Worm (Caenorhabditis elegans) whole organism, L4 larva: ENCODE results near the gene T28A8.4.

Experiments used
- Y48G9A.11 ChIP-seq: fragments of 200-800 bp; sonication (Bioruptor generic); IDR thresholded peaks from 2 replicates; pipeline ENCODE4 v1.3.6; 2022; ENCODE audit warnings: missing genetic modification reagents, missing genetic modification characterization, missing compliant biosample characterization
- aha-1 ChIP-seq: fragments of 150-350 bp; peaks from one replicate; lab custom pipeline; 2014; ENCODE audit warnings: missing biosample characterization, missing genetic modification characterization
- ama-1 ChIP-seq: fragments of 150-350 bp; optimal IDR thresholded peaks from 2 replicates; lab custom pipeline; 2014; ENCODE audit warnings: inconsistent platforms, mixed read lengths
- arid-1 ChIP-seq: fragments of 200-800 bp; sonication (Bioruptor generic); conservative IDR thresholded peaks from 2 replicates; pipeline ENCODE4 v1.3.6; 2022; ENCODE audit warnings: missing genetic modification reagents, missing genetic modification characterization, missing compliant biosample characterization
- ceh-32 ChIP-seq: sonication (generic microtip); optimal IDR thresholded peaks from 2 replicates; lab custom pipeline; 2016; ENCODE audit warnings: mild to moderate bottlenecking, missing genetic modification characterization, missing compliant biosample characterization; ENCODE audit not compliant: poor library complexity
- ctbp-1 ChIP-seq: fragments of 200-800 bp; sonication (Bioruptor generic); IDR thresholded peaks from 2 replicates; pipeline ENCODE4 v1.3.6; 2022; ENCODE audit warnings: missing genetic modification reagents, missing genetic modification characterization, missing compliant biosample characterization
- daf-12 ChIP-seq: fragments of 150-350 bp; optimal IDR thresholded peaks from 2 replicates; lab custom pipeline; 2014; ENCODE audit warnings: missing biosample characterization, missing genetic modification reagents, missing genetic modification characterization
- daf-16 ChIP-seq, 3 experiments: sonication (generic microtip); optimal IDR thresholded peaks; 2 replicates each; lab custom pipeline; 2016 to 2017; ENCODE audit warnings: missing genetic modification characterization in 3 of 3, missing genetic modification reagents in 3 of 3, mild to moderate bottlenecking in 2 of 3, missing compliant biosample characterization in 2 of 3, missing biosample characterization in 1 of 3, moderate library complexity in 1 of 3
- daf-19 ChIP-seq: fragments of 200-800 bp; sonication (Bioruptor generic); conservative IDR thresholded peaks from 2 replicates; pipeline ENCODE4 v1.3.6; 2022; ENCODE audit warnings: missing genetic modification characterization, missing compliant biosample characterization
- daf-8 ChIP-seq: fragments of 200-800 bp; sonication (Bioruptor generic); IDR thresholded peaks from 2 replicates; pipeline ENCODE4 v1.3.6; 2022; ENCODE audit warnings: missing genetic modification characterization, missing compliant biosample characterization
- dmd-6 ChIP-seq: fragments of 200-800 bp; sonication (Bioruptor generic); IDR thresholded peaks from 2 replicates; pipeline ENCODE4 v1.3.6; 2022; ENCODE audit warnings: missing genetic modification reagents, missing genetic modification characterization, missing compliant biosample characterization
- dmd-9 ChIP-seq: fragments of 200-800 bp; sonication (Bioruptor generic); IDR thresholded peaks from 2 replicates; pipeline ENCODE4 v1.3.6; 2022; ENCODE audit warnings: missing genetic modification reagents, missing genetic modification characterization, missing compliant biosample characterization
- dpl-1 ChIP-seq: fragments of 150-350 bp; optimal IDR thresholded peaks from 2 replicates; lab custom pipeline; 2014; ENCODE audit warnings: missing biosample characterization, missing genetic modification reagents, missing genetic modification characterization
- dve-1 ChIP-seq: sonication (generic microtip); optimal IDR thresholded peaks from 2 replicates; lab custom pipeline; 2017; ENCODE audit warnings: antibody characterized with exemption, mild to moderate bottlenecking, missing genetic modification characterization, missing compliant biosample characterization; ENCODE audit not compliant: insufficient read depth
- gei-8 ChIP-seq: fragments of 200-800 bp; sonication (Bioruptor generic); optimal IDR thresholded peaks from 2 replicates; lab custom pipeline; 2018; ENCODE audit warnings: mild to moderate bottlenecking, missing genetic modification characterization, missing compliant biosample characterization
- hlh-11 ChIP-seq: fragments of 200-800 bp; sonication (Bioruptor generic); optimal IDR thresholded peaks from 2 replicates; lab custom pipeline; 2018; ENCODE audit warnings: mild to moderate bottlenecking, missing genetic modification characterization, missing compliant biosample characterization
- hmg-1.1 ChIP-seq: fragments of 200-800 bp; sonication (Bioruptor generic); IDR thresholded peaks from 2 replicates; pipeline ENCODE4 v1.3.6; 2022; ENCODE audit warnings: missing genetic modification reagents, missing genetic modification characterization, missing compliant biosample characterization
- lin-13 ChIP-seq: fragments of 150-350 bp; optimal IDR thresholded peaks from 2 replicates; lab custom pipeline; 2014; ENCODE audit warnings: missing biosample characterization, missing genetic modification reagents, missing genetic modification characterization
- lin-15B ChIP-seq: fragments of 150-350 bp; sonication (generic microtip); optimal IDR thresholded peaks from 3 replicates; lab custom pipeline; 2014; ENCODE audit warnings: missing biosample characterization, missing genetic modification characterization
- lin-29 ChIP-seq: fragments of 200-800 bp; sonication (Bioruptor generic); IDR thresholded peaks from 2 replicates; pipeline ENCODE4 v1.3.6; 2022; ENCODE audit warnings: missing genetic modification reagents, missing genetic modification characterization, missing compliant biosample characterization
- lin-38 ChIP-seq: fragments of 200-800 bp; sonication (Bioruptor generic); IDR thresholded peaks from 2 replicates; pipeline ENCODE4 v1.3.6; 2022; ENCODE audit warnings: missing genetic modification reagents, missing genetic modification characterization, missing compliant biosample characterization
- lir-3 ChIP-seq: sonication (generic microtip); optimal IDR thresholded peaks from 2 replicates; lab custom pipeline; 2016; ENCODE audit warnings: mild to moderate bottlenecking, missing genetic modification characterization, missing compliant biosample characterization
- madf-9 ChIP-seq: fragments of 200-800 bp; sonication (Bioruptor generic); conservative IDR thresholded peaks from 2 replicates; pipeline ENCODE4 v1.3.6; 2022; ENCODE audit warnings: missing genetic modification reagents, missing genetic modification characterization, missing compliant biosample characterization
- mes-2 ChIP-seq: sonication (generic microtip); optimal IDR thresholded peaks from 2 replicates; lab custom pipeline; 2016; ENCODE audit warnings: missing genotype, mild to moderate bottlenecking, missing genetic modification characterization, missing compliant biosample characterization; ENCODE audit not compliant: poor library complexity, severe bottlenecking
- mxl-2 ChIP-seq: fragments of 200-800 bp; sonication (Bioruptor generic); conservative IDR thresholded peaks from 2 replicates; pipeline ENCODE4 v1.3.6; 2022; ENCODE audit warnings: missing genetic modification reagents, missing genetic modification characterization, missing compliant biosample characterization
- mxl-3 ChIP-seq: fragments of 200-800 bp; sonication (Bioruptor generic); optimal IDR thresholded peaks from 2 replicates; lab custom pipeline; 2018; ENCODE audit warnings: mild to moderate bottlenecking, missing genetic modification characterization, missing compliant biosample characterization
- nhr-237 ChIP-seq: sonication (generic microtip); optimal IDR thresholded peaks from 2 replicates; lab custom pipeline; 2017; ENCODE audit warnings: missing biosample characterization, missing genetic modification characterization
- nhr-25 ChIP-seq: sonication (generic microtip); optimal IDR thresholded peaks from 2 replicates; lab custom pipeline; 2017; ENCODE audit warnings: missing genetic modification characterization, mild to moderate bottlenecking, missing compliant biosample characterization, antibody characterized with exemption, moderate library complexity, borderline replicate concordance; ENCODE audit not compliant: insufficient read depth
- nhr-28 ChIP-seq: fragments of 150-350 bp; optimal IDR thresholded peaks from 2 replicates; lab custom pipeline; 2014; ENCODE audit warnings: missing biosample characterization, missing genetic modification characterization
- nhr-76 ChIP-seq: fragments of 150-350 bp; optimal IDR thresholded peaks from 2 replicates; lab custom pipeline; 2014; ENCODE audit warnings: missing biosample characterization, missing genetic modification characterization
- pha-4 ChIP-seq, 2 experiments: fragments of 150-350 bp in 1 of 2; fragments of 200-800 bp in 1 of 2; sonication (Bioruptor generic) in 1 of 2; IDR thresholded peaks in 1 of 2; optimal IDR thresholded peaks in 1 of 2; 2 replicates each; pipeline versions ENCODE4 v1.3.6 to Lab custom; 2014 to 2022; ENCODE audit warnings: missing genetic modification characterization in 2 of 2, missing genetic modification reagents in 2 of 2, missing biosample characterization in 1 of 2, missing compliant biosample characterization in 1 of 2
- php-3 ChIP-seq: fragments of 200-800 bp; sonication (Bioruptor generic); IDR thresholded peaks from 2 replicates; pipeline ENCODE4 v1.3.6; 2022; ENCODE audit warnings: missing genetic modification reagents, missing genetic modification characterization, missing compliant biosample characterization
- pqm-1 ChIP-seq: sonication (generic microtip); optimal IDR thresholded peaks from 2 replicates; lab custom pipeline; 2017; ENCODE audit warnings: missing biosample characterization, missing genetic modification characterization
- rbr-2 ChIP-seq: sonication (generic microtip); optimal IDR thresholded peaks from 2 replicates; lab custom pipeline; 2016; ENCODE audit warnings: missing genotype, missing genetic modification characterization, missing compliant biosample characterization
- tag-97 ChIP-seq: fragments of 200-800 bp; sonication (Bioruptor generic); IDR thresholded peaks from 2 replicates; pipeline ENCODE4 v1.3.6; 2022; ENCODE audit warnings: missing genetic modification characterization, missing compliant biosample characterization
- tra-1 ChIP-seq: fragments of 200-800 bp; sonication (Bioruptor generic); IDR thresholded peaks from 2 replicates; pipeline ENCODE4 v1.3.6; 2022; ENCODE audit warnings: missing genetic modification reagents, missing genetic modification characterization, missing compliant biosample characterization
- unc-39 ChIP-seq: sonication (generic microtip); optimal IDR thresholded peaks from 2 replicates; lab custom pipeline; 2017; ENCODE audit warnings: missing biosample characterization, missing genetic modification characterization
- unc-62 ChIP-seq, 3 experiments: fragments of 150-350 bp in 1 of 3; sonication (generic microtip); optimal IDR thresholded peaks in 2 of 3; peaks in 1 of 3; 1 replicate in 1 of 3; 2 replicates in 2 of 3; lab custom pipeline; 2014 to 2017; ENCODE audit warnings: missing biosample characterization in 3 of 3, missing genetic modification characterization in 3 of 3, missing genetic modification reagents in 3 of 3, missing genotype in 1 of 3
- vab-7 ChIP-seq: fragments of 200-800 bp; sonication (Bioruptor generic); IDR thresholded peaks from 2 replicates; pipeline ENCODE4 v1.3.6; 2022; ENCODE audit warnings: missing genetic modification reagents, missing genetic modification characterization, missing compliant biosample characterization
- zip-11 ChIP-seq: fragments of 200-800 bp; sonication (Bioruptor generic); IDR thresholded peaks from 2 replicates; pipeline ENCODE4 v1.3.6; 2022; ENCODE audit warnings: missing genetic modification characterization, missing compliant biosample characterization
- zip-2 ChIP-seq: fragments of 150-350 bp; optimal IDR thresholded peaks from 2 replicates; lab custom pipeline; 2014; ENCODE audit warnings: missing biosample characterization, missing genetic modification characterization

T28A8.4 gene

ce11 chrIII:13527424-13528097 lies 24.1 kb downstream of the T28A8.4 start, which contains the start of gene lron-13:
Gene lron-13 (plus strand): TSS chrIII:13527438.
- TF ChIP-seq dmd-9 (GFP tag; lab: Robert Waterston, UW) (no peak), pha-4 (GFP tag; IDR thresholded peaks at IDR 0.05; lab: Robert Waterston, UW) (no peak), pha-4 (tag; optimal IDR thresholded peaks at IDR 0.05; lab: Kevin White, UChicago) (no peak), gei-8 (GFP tag; lab: Kevin White, UChicago) (no peak), ctbp-1 (GFP tag; lab: Robert Waterston, UW) (no peak), tag-97 (no peak), Y48G9A.11 (GFP tag; lab: Robert Waterston, UW) (no peak), lin-29 (no peak), aha-1 (tag; lab: Kevin White, UChicago) (peak; percentile 91), lir-3 (no peak), tra-1 (GFP tag; lab: Robert Waterston, UW) (no peak), daf-8 (no peak), hmg-1.1 (GFP tag; lab: Robert Waterston, UW) (no peak), ama-1 (lab: Kevin White, UChicago) (peak; percentile 2), vab-7 (GFP tag; lab: Robert Waterston, UW) (no peak), dpl-1 (no peak), rbr-2 (tag; lab: Kevin White, UChicago) (no peak), mxl-3 (GFP tag; lab: Kevin White, UChicago) (peak; percentile 31), pqm-1 (peak; percentile 45), lin-38 (no peak), unc-62 (GFP tag; optimal IDR thresholded peaks at IDR 0.05 in 1 of 2; lab: Kevin White, UChicago) (peak in 1 of 2 experiments; percentile 92), unc-62 (tag; optimal IDR thresholded peaks at IDR 0.05; lab: Kevin White, UChicago) (no peak), nhr-76 (tag; lab: Kevin White, UChicago) (no peak), zip-2 (tag; lab: Kevin White, UChicago) (no peak), mxl-2 (GFP tag; lab: Robert Waterston, UW) (no peak), hlh-11 (peak; percentile 36), dmd-6 (GFP tag; lab: Robert Waterston, UW) (peak; percentile 37), lin-15B (tag; lab: Kevin White, UChicago) (no peak), dve-1 (peak; percentile 45), mes-2 (tag; lab: Kevin White, UChicago) (peak; percentile 54), ceh-32 (no peak), nhr-28 (tag; lab: Kevin White, UChicago) (peak; percentile 68), arid-1 (GFP tag; lab: Robert Waterston, UW) (0 out of 2 replicates have a peak, but pooled peaks have one; percentile 7), lin-13 (GFP tag; lab: Kevin White, UChicago) (no peak), daf-16 (GFP tag; optimal IDR thresholded peaks at IDR 0.05; lab: Kevin White, UChicago) (no peak), daf-16 (tag; optimal IDR thresholded peaks at IDR 0.05; lab: Kevin White, UChicago) (peak; percentile 26), daf-12 (tag; lab: Kevin White, UChicago) (no peak), php-3 (GFP tag; lab: Robert Waterston, UW) (no peak), zip-11 (no peak), nhr-25 (no peak), unc-39 (tag; lab: Kevin White, UChicago) (no peak), daf-19 (no peak), nhr-237 (no peak), madf-9 (GFP tag; lab: Robert Waterston, UW) (0 out of 2 replicates have a peak, but pooled peaks have one; percentile 4)
